Worm (Caenorhabditis elegans) whole organism, young adult: Measurements from ENCODE around the gene ppm-1.G.

Experiments used
- B0336.3 ChIP-seq: fragments of 200-800 bp; sonication (Bioruptor generic); IDR thresholded peaks from 2 replicates; pipeline ENCODE4 v1.3.6; 2022; ENCODE audit warnings: missing genetic modification characterization, missing compliant biosample characterization
- C06A6.2 ChIP-seq: fragments of 200-800 bp; sonication (Bioruptor generic); conservative IDR thresholded peaks from 2 replicates; pipeline ENCODE4 v1.3.6; 2022; ENCODE audit warnings: missing genetic modification characterization, missing compliant biosample characterization
- D2030.7 ChIP-seq: fragments of 200-800 bp; sonication (Bioruptor generic); IDR thresholded peaks from 2 replicates; pipeline ENCODE4 v1.3.6; 2022; ENCODE audit warnings: missing genetic modification reagents, missing genetic modification characterization, missing compliant biosample characterization
- F22D6.2 ChIP-seq: sonication (generic microtip); optimal IDR thresholded peaks from 2 replicates; lab custom pipeline; 2016; ENCODE audit warnings: mild to moderate bottlenecking, missing genetic modification characterization, missing compliant biosample characterization
- F33H1.4 ChIP-seq: fragments of 200-800 bp; sonication (Bioruptor generic); IDR thresholded peaks from 2 replicates; pipeline ENCODE4 v1.3.6; 2022; ENCODE audit warnings: missing genetic modification reagents, missing genetic modification characterization, missing compliant biosample characterization
- F52B5.7 ChIP-seq: sonication (generic microtip); optimal IDR thresholded peaks from 2 replicates; lab custom pipeline; 2016; ENCODE audit warnings: mild to moderate bottlenecking, missing genetic modification characterization, missing compliant biosample characterization
- K12H6.12 ChIP-seq: fragments of 200-800 bp; sonication (Bioruptor generic); optimal IDR thresholded peaks from 2 replicates; lab custom pipeline; 2018; ENCODE audit warnings: mild to moderate bottlenecking, missing genetic modification characterization, missing compliant biosample characterization
- Y53F4B.3 ChIP-seq: fragments of 200-800 bp; sonication (Bioruptor generic); IDR thresholded peaks from 2 replicates; pipeline ENCODE4 v1.3.6; 2022; ENCODE audit warnings: missing genetic modification reagents, missing genetic modification characterization, missing compliant biosample characterization
- Y53G8AR.9 ChIP-seq: fragments of 200-800 bp; sonication (Bioruptor generic); conservative IDR thresholded peaks from 2 replicates; pipeline ENCODE4 v1.3.6; 2022; ENCODE audit warnings: missing genetic modification reagents, missing genetic modification characterization, missing compliant biosample characterization
- ZK185.1 ChIP-seq: sonication (generic microtip); optimal IDR thresholded peaks from 2 replicates; lab custom pipeline; 2016; ENCODE audit warnings: mild to moderate bottlenecking, missing genetic modification characterization, missing compliant biosample characterization; ENCODE audit not compliant: poor library complexity, severe bottlenecking
- ama-1 ChIP-seq, 3 experiments: fragments of 150-350 bp in 1 of 3; sonication (generic microtip) in 2 of 3; optimal IDR thresholded peaks; 2 replicates each; lab custom pipeline; 2014 to 2018; ENCODE audit warnings: missing biosample characterization in 2 of 3, missing genetic modification characterization in 2 of 3, missing genetic modification reagents in 2 of 3
- atf-7 ChIP-seq: sonication (generic microtip); optimal IDR thresholded peaks from 2 replicates; lab custom pipeline; 2017; ENCODE audit warnings: mild to moderate bottlenecking, missing genetic modification characterization, missing compliant biosample characterization
- attf-5 ChIP-seq: fragments of 200-800 bp; sonication (Bioruptor generic); optimal IDR thresholded peaks from 2 replicates; lab custom pipeline; 2018; ENCODE audit warnings: mild to moderate bottlenecking, missing genetic modification characterization, missing compliant biosample characterization
- bed-2 ChIP-seq: fragments of 200-800 bp; sonication (Bioruptor generic); IDR thresholded peaks from 2 replicates; pipeline ENCODE4 v1.3.6; 2022; ENCODE audit warnings: missing genetic modification reagents, missing genetic modification characterization, missing compliant biosample characterization
- ceh-27 ChIP-seq: fragments of 200-800 bp; sonication (Bioruptor generic); optimal IDR thresholded peaks from 2 replicates; lab custom pipeline; 2018; ENCODE audit warnings: mild to moderate bottlenecking, missing genetic modification characterization, moderate library complexity, missing compliant biosample characterization
- die-1 ChIP-seq: sonication (generic microtip); optimal IDR thresholded peaks from 2 replicates; lab custom pipeline; 2016; ENCODE audit warnings: missing genotype, mild to moderate bottlenecking, missing genetic modification characterization, missing compliant biosample characterization
- egl-44 ChIP-seq: fragments of 200-800 bp; sonication (Bioruptor generic); IDR thresholded peaks from 2 replicates; pipeline ENCODE4 v1.3.6; 2022; ENCODE audit warnings: missing genetic modification reagents, missing genetic modification characterization, missing compliant biosample characterization
- ets-4 ChIP-seq: fragments of 200-800 bp; sonication (Bioruptor generic); optimal IDR thresholded peaks from 2 replicates; lab custom pipeline; 2018; ENCODE audit warnings: mild to moderate bottlenecking, missing genetic modification characterization, missing compliant biosample characterization
- gei-17 ChIP-seq: fragments of 200-800 bp; sonication (Bioruptor generic); optimal IDR thresholded peaks from 2 replicates; lab custom pipeline; 2018; ENCODE audit warnings: mild to moderate bottlenecking, missing genetic modification characterization, missing compliant biosample characterization
- hmg-1.2 ChIP-seq: fragments of 200-800 bp; sonication (Bioruptor generic); IDR thresholded peaks from 2 replicates; pipeline ENCODE4 v1.3.6; 2022; ENCODE audit warnings: missing genetic modification reagents, missing genetic modification characterization, missing compliant biosample characterization
- hsf-1 ChIP-seq: fragments of 200-800 bp; sonication (Bioruptor generic); IDR thresholded peaks from 2 replicates; pipeline ENCODE4 v1.3.6; 2022; ENCODE audit warnings: missing genetic modification reagents, missing genetic modification characterization, missing compliant biosample characterization
- lag-1 ChIP-seq: fragments of 200-800 bp; sonication (Bioruptor generic); IDR thresholded peaks from 2 replicates; pipeline ENCODE4 v1.3.6; 2022; ENCODE audit warnings: missing genetic modification reagents, missing genetic modification characterization, missing compliant biosample characterization
- let-526 ChIP-seq: fragments of 200-800 bp; sonication (Bioruptor generic); IDR thresholded peaks from 2 replicates; pipeline ENCODE4 v1.3.6; 2022; ENCODE audit warnings: missing genetic modification reagents, missing genetic modification characterization, missing compliant biosample characterization
- lin-40 ChIP-seq: sonication (generic microtip); optimal IDR thresholded peaks from 2 replicates; lab custom pipeline; 2016; ENCODE audit warnings: missing genetic modification characterization, mild to moderate bottlenecking, missing compliant biosample characterization, missing genotype, missing genetic modification reagents
- lir-1 ChIP-seq: fragments of 200-800 bp; sonication (Bioruptor generic); conservative IDR thresholded peaks from 2 replicates; pipeline ENCODE4 v1.3.6; 2022; ENCODE audit warnings: missing genetic modification reagents, missing genetic modification characterization, missing compliant biosample characterization
- lsl-1 ChIP-seq: fragments of 200-800 bp; sonication (Bioruptor generic); optimal IDR thresholded peaks from 2 replicates; lab custom pipeline; 2018; ENCODE audit warnings: mild to moderate bottlenecking, missing genetic modification characterization, moderate library complexity, missing compliant biosample characterization
- madf-10 ChIP-seq: sonication (generic microtip); optimal IDR thresholded peaks from 2 replicates; lab custom pipeline; 2016; ENCODE audit warnings: mild to moderate bottlenecking, missing genetic modification characterization, missing compliant biosample characterization
- madf-3 ChIP-seq: fragments of 200-800 bp; sonication (Bioruptor generic); IDR thresholded peaks from 2 replicates; pipeline ENCODE4 v1.3.6; 2022; ENCODE audit warnings: missing genetic modification reagents, missing genetic modification characterization, missing compliant biosample characterization
- mcd-1 ChIP-seq: fragments of 200-800 bp; sonication (Bioruptor generic); IDR thresholded peaks from 2 replicates; pipeline ENCODE4 v1.3.6; 2022; ENCODE audit warnings: missing genetic modification reagents, missing genetic modification characterization, missing compliant biosample characterization
- mel-28 ChIP-seq: sonication (generic microtip); optimal IDR thresholded peaks from 2 replicates; lab custom pipeline; 2016; ENCODE audit warnings: borderline replicate concordance, mild to moderate bottlenecking, missing genetic modification characterization, missing compliant biosample characterization
- nfyb-1 ChIP-seq: fragments of 200-800 bp; sonication (Bioruptor generic); IDR thresholded peaks from 2 replicates; pipeline ENCODE4 v1.3.6; 2022; ENCODE audit warnings: missing genetic modification reagents, missing genetic modification characterization, missing compliant biosample characterization
- nhr-120 ChIP-seq: fragments of 200-800 bp; sonication (Bioruptor generic); IDR thresholded peaks from 2 replicates; pipeline ENCODE4 v1.3.6; 2022; ENCODE audit warnings: missing genetic modification characterization, missing compliant biosample characterization
- nhr-27 ChIP-seq: fragments of 200-800 bp; sonication (Bioruptor generic); optimal IDR thresholded peaks from 2 replicates; lab custom pipeline; 2018; ENCODE audit warnings: mild to moderate bottlenecking, missing genetic modification characterization, moderate library complexity, missing compliant biosample characterization
- nhr-80 ChIP-seq: sonication (generic microtip); optimal IDR thresholded peaks from 2 replicates; lab custom pipeline; 2016; ENCODE audit warnings: missing genetic modification characterization, missing compliant biosample characterization
- pha-4 ChIP-seq: fragments of 150-350 bp; sonication (generic microtip); optimal IDR thresholded peaks from 2 replicates; lab custom pipeline; 2014; ENCODE audit warnings: missing biosample characterization, missing genetic modification reagents, missing genetic modification characterization
- rcor-1 ChIP-seq: fragments of 200-800 bp; sonication (Bioruptor generic); IDR thresholded peaks from 2 replicates; pipeline ENCODE4 v1.3.6; 2022; ENCODE audit warnings: missing genetic modification reagents, missing genetic modification characterization, missing compliant biosample characterization
- repo-1 ChIP-seq: sonication (generic microtip); optimal IDR thresholded peaks from 2 replicates; lab custom pipeline; 2017; ENCODE audit warnings: mild to moderate bottlenecking, missing genetic modification characterization, missing compliant biosample characterization
- sea-2 ChIP-seq: fragments of 200-800 bp; sonication (Bioruptor generic); IDR thresholded peaks from 2 replicates; pipeline ENCODE4 v1.3.6; 2022; ENCODE audit warnings: missing genetic modification characterization, missing compliant biosample characterization
- snpc-1.3 ChIP-seq: sonication (generic microtip); optimal IDR thresholded peaks from 2 replicates; lab custom pipeline; 2017; ENCODE audit warnings: missing genetic modification characterization, mild to moderate bottlenecking, missing compliant biosample characterization, antibody characterized with exemption, moderate library complexity, missing genotype, missing genetic modification reagents; ENCODE audit not compliant: insufficient read depth
- snpc-3.4 ChIP-seq: sonication (generic microtip); optimal IDR thresholded peaks from 2 replicates; lab custom pipeline; 2017; ENCODE audit warnings: missing genetic modification characterization, mild to moderate bottlenecking, missing compliant biosample characterization, antibody characterized with exemption, moderate library complexity, missing genotype, missing genetic modification reagents
- snpc-4 ChIP-seq, 5 experiments: fragments of 150-350 bp in 1 of 5; sonication (generic microtip) in 4 of 5; optimal IDR thresholded peaks; 2 replicates each; lab custom pipeline; 2014 to 2018; ENCODE audit warnings: missing genetic modification characterization in 5 of 5, missing biosample characterization in 3 of 5, antibody characterized with exemption in 2 of 5, mild to moderate bottlenecking in 2 of 5, missing compliant biosample characterization in 2 of 5, missing genotype in 2 of 5, moderate library complexity in 2 of 5, missing genetic modification reagents in 1 of 5
- tbp1 ChIP-seq: fragments of 200-800 bp; sonication (Bioruptor generic); optimal IDR thresholded peaks from 2 replicates; lab custom pipeline; 2018; ENCODE audit warnings: mild to moderate bottlenecking, missing genetic modification characterization, missing compliant biosample characterization
- unc-62 ChIP-seq: fragments of 150-350 bp; optimal IDR thresholded peaks from 2 replicates; lab custom pipeline; 2014; ENCODE audit warnings: missing biosample characterization, missing genetic modification reagents, missing genetic modification characterization
- zfh-2 ChIP-seq: fragments of 200-800 bp; sonication (Bioruptor generic); conservative IDR thresholded peaks from 2 replicates; pipeline ENCODE4 v1.3.6; 2022; ENCODE audit warnings: missing genetic modification reagents, missing genetic modification characterization, missing compliant biosample characterization
- ztf-22 ChIP-seq: fragments of 200-800 bp; sonication (Bioruptor generic); optimal IDR thresholded peaks from 2 replicates; lab custom pipeline; 2018; ENCODE audit warnings: mild to moderate bottlenecking, missing genetic modification characterization, moderate library complexity, missing compliant biosample characterization
- ztf-25 ChIP-seq: fragments of 200-800 bp; sonication (Bioruptor generic); IDR thresholded peaks from 2 replicates; pipeline ENCODE4 v1.3.6; 2022; ENCODE audit warnings: missing genetic modification reagents, missing genetic modification characterization, missing compliant biosample characterization
- ztf-26 ChIP-seq: sonication (generic microtip); optimal IDR thresholded peaks from 2 replicates; lab custom pipeline; 2017; ENCODE audit warnings: missing genetic modification characterization, missing compliant biosample characterization

ppm-1.G gene

DNA sequence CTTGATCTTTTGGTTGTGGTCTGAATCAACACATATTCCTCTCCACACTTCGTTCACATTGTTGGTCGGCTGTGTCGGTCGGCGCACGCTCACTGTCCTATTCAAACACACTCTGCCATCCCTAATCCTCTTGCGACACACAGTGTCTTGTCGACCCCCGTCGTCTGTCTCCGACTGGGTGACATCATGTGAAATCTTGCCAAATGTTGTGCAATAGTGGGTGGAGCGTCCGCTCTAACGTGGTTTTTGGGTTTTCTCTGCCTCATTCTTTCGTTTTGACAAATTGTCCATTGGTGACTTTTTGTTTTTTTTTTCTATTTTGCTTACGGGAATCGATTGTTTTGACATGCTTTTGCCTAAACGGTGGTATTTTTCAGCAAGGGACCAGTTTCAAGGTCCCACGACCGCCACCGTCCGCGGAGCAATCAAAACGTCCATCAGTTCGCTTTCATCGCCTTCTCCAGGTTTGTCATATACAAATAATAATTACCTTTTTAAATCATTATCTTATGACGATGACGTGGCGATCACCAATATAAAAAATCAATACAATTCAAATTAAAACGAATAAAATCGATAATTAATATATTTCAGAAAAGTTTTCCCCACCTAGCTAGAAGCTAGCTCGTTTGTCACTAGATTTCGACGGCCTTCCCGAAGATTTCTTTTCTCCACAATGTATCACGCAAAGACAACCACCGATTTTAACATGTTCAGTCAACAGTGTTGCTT, 50.4 kb downstream of the ppm-1.G start (continued):
- peak; percentile 81 for TF ChIP-seq F22D6.2 (tag; lab: Kevin White, UChicago)
- TF ChIP-seq egl-44 (GFP tag; lab: Robert Waterston, UW) = peak; percentile 39; the same call in 1 of the 2 replicates
- TF ChIP-seq K12H6.12 (tag; lab: Kevin White, UChicago) = peak; percentile 86
- peak; percentile 23 for TF ChIP-seq nhr-27 (tag; lab: Kevin White, UChicago)
- peak; percentile 35 for TF ChIP-seq die-1
- TF ChIP-seq C06A6.2 = peak; percentile 70; the same call in 1 of the 2 replicates
- peak; percentile 89 for TF ChIP-seq pha-4 (tag; lab: Kevin White, UChicago)
- peak; percentile 92 for TF ChIP-seq ztf-26 (tag; lab: Kevin White, UChicago)
- peak; percentile 84 for TF ChIP-seq nfyb-1 (GFP tag; lab: Robert Waterston, UW)
- peak; percentile 17; the same call in 1 of the 2 replicates for TF ChIP-seq lir-1 (GFP tag; lab: Robert Waterston, UW)
- peak; percentile 82; the same call in 1 of the 2 replicates for TF ChIP-seq let-526 (GFP tag; lab: Robert Waterston, UW)
- peak; percentile 4 for TF ChIP-seq F52B5.7 (tag; lab: Kevin White, UChicago)
- peak; percentile 95 for TF ChIP-seq nhr-80
- TF ChIP-seq unc-62 (GFP tag; lab: Kevin White, UChicago) = peak; percentile 82
- TF ChIP-seq ZK185.1 (tag; lab: Kevin White, UChicago) = peak; percentile 78
- peak; percentile 91 for TF ChIP-seq ceh-27
- TF ChIP-seq madf-10 = peak; percentile 77
- 0 out of 2 replicates have a peak, but pooled peaks have one; percentile 37 for TF ChIP-seq hsf-1 (GFP tag; lab: Robert Waterston, UW)
- peak; percentile 88 for TF ChIP-seq attf-5
- no peak for TF ChIP-seq Y53F4B.3 (GFP tag; lab: Robert Waterston, UW)
- no peak for TF ChIP-seq mel-28
- TF ChIP-seq hmg-1.2 = peak; percentile 89
- peak; percentile 89 for TF ChIP-seq lin-40 (tag; lab: Kevin White, UChicago)
- TF ChIP-seq ets-4 (GFP tag; lab: Kevin White, UChicago) = no peak
- TF ChIP-seq lsl-1 (GFP tag; lab: Kevin White, UChicago) = no peak
- peak; percentile 92 for TF ChIP-seq zfh-2 (GFP tag; lab: Robert Waterston, UW)
- no peak for TF ChIP-seq ztf-25 (GFP tag; lab: Robert Waterston, UW)
- TF ChIP-seq mcd-1 (GFP tag; lab: Robert Waterston, UW) = peak; percentile 73
- no peak for TF ChIP-seq snpc-4 (GFP tag; optimal IDR thresholded peaks at IDR 0.05; lab: Kevin White, UChicago)
- peak in 3 of 4 experiments; percentile 16 to 54 (median 53) for TF ChIP-seq snpc-4 (tag; optimal IDR thresholded peaks at IDR 0.05; lab: Kevin White, UChicago)
- peak; percentile 98 for TF ChIP-seq atf-7 (tag; lab: Kevin White, UChicago)
- no peak for TF ChIP-seq ztf-22 (GFP tag; lab: Kevin White, UChicago)
- TF ChIP-seq B0336.3 (GFP tag; lab: Robert Waterston, UW) = peak; percentile 61; the same call in 1 of the 2 replicates
- peak; percentile 53 for TF ChIP-seq tbp1
- 0 out of 2 replicates have a peak, but pooled peaks have one; percentile 32 for TF ChIP-seq rcor-1 (GFP tag; lab: Robert Waterston, UW)
- no peak for TF ChIP-seq snpc-1.3 (tag; lab: Kevin White, UChicago)
- no peak for TF ChIP-seq lag-1 (GFP tag; lab: Robert Waterston, UW)
- no peak for TF ChIP-seq nhr-120

ce11 chrIII:834443-834815, 50.9 kb downstream of the ppm-1.G start:
- TF ChIP-seq ama-1 (optimal IDR thresholded peaks at IDR 0.05; lab: Kevin White, UChicago) (peak; percentile 33), ama-1 (GFP tag; optimal IDR thresholded peaks at IDR 0.05; lab: Kevin White, UChicago) (no peak), ztf-26 (tag; lab: Kevin White, UChicago) (no peak), tbp1 (no peak), Y53G8AR.9 (GFP tag; lab: Robert Waterston, UW) (0 out of 2 replicates have a peak, but pooled peaks have one; percentile 11), bed-2 (GFP tag; lab: Robert Waterston, UW) (no peak), repo-1 (no peak), sea-2 (GFP tag; lab: Robert Waterston, UW) (no peak), F33H1.4 (no peak), gei-17 (GFP tag; lab: Kevin White, UChicago) (no peak), D2030.7 (GFP tag; lab: Robert Waterston, UW) (no peak), madf-3 (GFP tag; lab: Robert Waterston, UW) (peak; percentile 36; the same call in 1 of the 2 replicates), snpc-3.4 (tag; lab: Kevin White, UChicago) (no peak)
